Fruit fly (Drosophila melanogaster) Kc167 (cell line): ENCODE measurements around the gene Ilp2.

Source experiments
- Myc ChIP-seq: fragments of >200 bp; optimal IDR thresholded peaks from 2 replicates; lab custom pipeline; 2017; ENCODE audit warnings: missing external identifiers
- Sin3A ChIP-seq: fragments of >200 bp; optimal IDR thresholded peaks from 2 replicates; lab custom pipeline; 2018; ENCODE audit warnings: missing external identifiers
- psq ChIP-seq: fragments of >200 bp; optimal IDR thresholded peaks from 2 replicates; lab custom pipeline; 2017; ENCODE audit warnings: missing external identifiers

- TF ChIP-seq psq (lab: Kevin White, UChicago) = no peak
- no peak for TF ChIP-seq Sin3A
- no peak for TF ChIP-seq Myc (lab: Kevin White, UChicago)
Measured at dm6 chr3L:9762036-9762597, 37.4 kb upstream of the Ilp2 start.
